Worm (Caenorhabditis elegans) whole organism, L3 larva: ENCODE data around the gene Y116A8C.40.

Experiments
- R02D3.7 ChIP-seq: fragments of 150-350 bp; optimal IDR thresholded peaks from 2 replicates; lab custom pipeline; 2014; ENCODE audit warnings: missing biosample characterization, missing genetic modification characterization
- ZK546.5 ChIP-seq: sonication (generic microtip); optimal IDR thresholded peaks from 2 replicates; lab custom pipeline; 2017; ENCODE audit warnings: missing biosample characterization, missing genetic modification characterization
- aly-2 ChIP-seq: fragments of 150-350 bp; optimal IDR thresholded peaks from 2 replicates; lab custom pipeline; 2014; ENCODE audit warnings: missing biosample characterization, missing genetic modification characterization
- ama-1 ChIP-seq: fragments of 150-350 bp; optimal IDR thresholded peaks from 2 replicates; lab custom pipeline; 2018
- ceh-28 ChIP-seq: fragments of 150-350 bp; optimal IDR thresholded peaks from 2 replicates; lab custom pipeline; 2014; ENCODE audit warnings: missing biosample characterization, missing genetic modification reagents, missing genetic modification characterization
- ceh-9 ChIP-seq: sonication (generic microtip); optimal IDR thresholded peaks from 2 replicates; lab custom pipeline; 2018; ENCODE audit warnings: missing biosample characterization, missing genetic modification characterization
- daf-12 ChIP-seq: fragments of 150-350 bp; optimal IDR thresholded peaks from 2 replicates; lab custom pipeline; 2014; ENCODE audit warnings: missing biosample characterization, missing genetic modification reagents, missing genetic modification characterization
- egl-27 ChIP-seq: sonication (generic microtip); optimal IDR thresholded peaks from 4 replicates; lab custom pipeline; 2017; ENCODE audit warnings: missing biosample characterization, missing genetic modification reagents, missing genetic modification characterization
- elt-1 ChIP-seq: fragments of 150-350 bp; optimal IDR thresholded peaks from 2 replicates; lab custom pipeline; 2014; ENCODE audit warnings: missing biosample characterization, missing genetic modification characterization
- elt-2 ChIP-seq: sonication (generic microtip); optimal IDR thresholded peaks from 2 replicates; lab custom pipeline; 2016; ENCODE audit warnings: missing genetic modification reagents, mild to moderate bottlenecking, missing genetic modification characterization, missing compliant biosample characterization
- elt-3 ChIP-seq, 3 experiments: fragments of 150-350 bp in 1 of 3; sonication (generic microtip) in 2 of 3; optimal IDR thresholded peaks; 2 replicates in 2 of 3; 4 replicates in 1 of 3; lab custom pipeline; 2014 to 2017; ENCODE audit warnings: missing biosample characterization in 3 of 3, missing genetic modification characterization in 3 of 3
- fkh-10 ChIP-seq: sonication (generic microtip); optimal IDR thresholded peaks from 2 replicates; lab custom pipeline; 2017; ENCODE audit warnings: missing biosample characterization, missing genetic modification reagents, missing genetic modification characterization
- fkh-2 ChIP-seq: fragments of 150-350 bp; optimal IDR thresholded peaks from 2 replicates; lab custom pipeline; 2014; ENCODE audit warnings: missing biosample characterization, missing genetic modification reagents, missing genetic modification characterization
- fos-1 ChIP-seq: fragments of 150-350 bp; optimal IDR thresholded peaks from 2 replicates; lab custom pipeline; 2014; ENCODE audit warnings: missing biosample characterization, missing genetic modification characterization
- hmg-11 ChIP-seq: sonication (generic microtip); optimal IDR thresholded peaks from 2 replicates; lab custom pipeline; 2016; ENCODE audit warnings: missing genetic modification characterization, missing compliant biosample characterization
- jun-1 ChIP-seq: fragments of 150-350 bp; optimal IDR thresholded peaks from 2 replicates; lab custom pipeline; 2014; ENCODE audit warnings: missing biosample characterization, missing genetic modification reagents, missing genetic modification characterization
- lin-15B ChIP-seq: fragments of 150-350 bp; optimal IDR thresholded peaks from 2 replicates; lab custom pipeline; 2014; ENCODE audit warnings: missing biosample characterization, missing genetic modification characterization
- lin-39 ChIP-seq: fragments of 150-350 bp; optimal IDR thresholded peaks from 2 replicates; lab custom pipeline; 2018; ENCODE audit warnings: missing biosample characterization, missing genetic modification reagents, missing genetic modification characterization
- lsy-12 ChIP-seq: sonication (generic microtip); optimal IDR thresholded peaks from 2 replicates; lab custom pipeline; 2016; ENCODE audit warnings: mild to moderate bottlenecking, missing genetic modification characterization, missing compliant biosample characterization
- mdl-1 ChIP-seq: fragments of 150-350 bp; optimal IDR thresholded peaks from 2 replicates; lab custom pipeline; 2014; ENCODE audit warnings: missing biosample characterization, missing genetic modification characterization
- mml-1 ChIP-seq: fragments of 150-350 bp; sonication (generic microtip); optimal IDR thresholded peaks from 3 replicates; lab custom pipeline; 2014; ENCODE audit warnings: missing biosample characterization, missing genetic modification characterization
- nfya-1 ChIP-seq: sonication (generic microtip); optimal IDR thresholded peaks from 2 replicates; lab custom pipeline; 2017; ENCODE audit warnings: missing genetic modification characterization, mild to moderate bottlenecking, missing compliant biosample characterization, antibody characterized with exemption, moderate library complexity; ENCODE audit not compliant: insufficient read depth
- nhr-11 ChIP-seq: fragments of 150-350 bp; optimal IDR thresholded peaks from 2 replicates; lab custom pipeline; 2014; ENCODE audit warnings: missing biosample characterization, missing genetic modification characterization
- nhr-12 ChIP-seq: fragments of 150-350 bp; optimal IDR thresholded peaks from 2 replicates; lab custom pipeline; 2014; ENCODE audit warnings: missing biosample characterization, missing genetic modification characterization
- nhr-23 ChIP-seq: fragments of 150-350 bp; optimal IDR thresholded peaks from 2 replicates; lab custom pipeline; 2014; ENCODE audit warnings: missing biosample characterization, missing genetic modification reagents, missing genetic modification characterization
- nhr-237 ChIP-seq: fragments of 150-350 bp; optimal IDR thresholded peaks from 2 replicates; lab custom pipeline; 2014; ENCODE audit warnings: missing biosample characterization, missing genetic modification characterization
- nhr-25 ChIP-seq: sonication (generic microtip); optimal IDR thresholded peaks from 2 replicates; lab custom pipeline; 2017; ENCODE audit warnings: missing biosample characterization, missing genetic modification characterization
- nhr-28 ChIP-seq: fragments of 150-350 bp; optimal IDR thresholded peaks from 2 replicates; lab custom pipeline; 2014; ENCODE audit warnings: missing biosample characterization, missing genetic modification characterization
- nhr-43 ChIP-seq: sonication (generic microtip); optimal IDR thresholded peaks from 2 replicates; lab custom pipeline; 2016; ENCODE audit warnings: mild to moderate bottlenecking, missing genetic modification characterization, missing compliant biosample characterization; ENCODE audit not compliant: poor library complexity, severe bottlenecking
- nhr-67 ChIP-seq: fragments of 150-350 bp; optimal IDR thresholded peaks from 2 replicates; lab custom pipeline; 2014; ENCODE audit warnings: missing biosample characterization, missing genetic modification characterization
- pha-4 ChIP-seq: fragments of 150-350 bp; optimal IDR thresholded peaks from 2 replicates; lab custom pipeline; 2014; ENCODE audit warnings: missing biosample characterization, missing genetic modification reagents, missing genetic modification characterization
- snpc-4 ChIP-seq: fragments of 150-350 bp; optimal IDR thresholded peaks from 2 replicates; lab custom pipeline; 2014; ENCODE audit warnings: missing biosample characterization, missing genetic modification characterization
- tbx-2 ChIP-seq: sonication (generic microtip); optimal IDR thresholded peaks from 2 replicates; lab custom pipeline; 2016; ENCODE audit warnings: mild to moderate bottlenecking, missing genetic modification characterization, missing compliant biosample characterization
- unc-62 ChIP-seq: fragments of 150-350 bp; sonication (generic microtip); optimal IDR thresholded peaks from 4 replicates; lab custom pipeline; 2014; ENCODE audit warnings: missing biosample characterization, missing genetic modification reagents, missing genetic modification characterization
- zag-1 ChIP-seq: fragments of 150-350 bp; optimal IDR thresholded peaks from 2 replicates; lab custom pipeline; 2014; ENCODE audit warnings: missing biosample characterization, missing genetic modification characterization
- ztf-4 ChIP-seq: fragments of 150-350 bp; optimal IDR thresholded peaks from 2 replicates; lab custom pipeline; 2014; ENCODE audit warnings: missing biosample characterization, missing genetic modification characterization

The Y116A8C.40 gene

ce11 chrIV:17125967-17126366 lies 24.8 kb downstream of the Y116A8C.40 start:
- TF ChIP-seq egl-27 (tag; lab: Kevin White, UChicago) = no peak
- no peak for TF ChIP-seq snpc-4 (tag; lab: Kevin White, UChicago)
- no peak for TF ChIP-seq fkh-10
- TF ChIP-seq tbx-2 (tag; lab: Kevin White, UChicago) = no peak
- TF ChIP-seq nhr-23 (tag; lab: Kevin White, UChicago) = no peak
- TF ChIP-seq elt-2 = no peak
- TF ChIP-seq aly-2 = no peak
- no peak for TF ChIP-seq ZK546.5 (tag; lab: Kevin White, UChicago)
- no peak for TF ChIP-seq zag-1
- no peak for TF ChIP-seq daf-12 (tag; lab: Kevin White, UChicago)
- no peak for TF ChIP-seq nhr-28 (tag; lab: Kevin White, UChicago)
- TF ChIP-seq mml-1 (tag; lab: Kevin White, UChicago) = no peak
- no peak for TF ChIP-seq unc-62
- TF ChIP-seq, all 47 proteins: peak for 0

ce11 chrIV:17121058-17121773 lies 29.6 kb downstream of the Y116A8C.40 start:
- TF ChIP-seq elt-3 (tag; optimal IDR thresholded peaks at IDR 0.05; lab: Kevin White, UChicago) (no peak), nfya-1 (peak; percentile 24), daf-12 (tag; lab: Kevin White, UChicago) (no peak)
- TF ChIP-seq, all 47 proteins: peak for 1

- TF ChIP-seq hmg-11 (tag; lab: Kevin White, UChicago) (peak; percentile 22), ceh-28 (tag; lab: Kevin White, UChicago) (no peak), egl-27 (tag; lab: Kevin White, UChicago) (no peak), nhr-28 (tag; lab: Kevin White, UChicago) (no peak), lsy-12 (tag; lab: Kevin White, UChicago) (no peak), snpc-4 (tag; lab: Kevin White, UChicago) (no peak), fkh-2 (tag; lab: Kevin White, UChicago) (no peak), nfya-1 (no peak), mml-1 (tag; lab: Kevin White, UChicago) (no peak), fos-1 (no peak), ztf-4 (tag; lab: Kevin White, UChicago) (no peak), ama-1 (peak; percentile 19), pha-4 (no peak), nhr-11 (tag; lab: Kevin White, UChicago) (no peak), daf-12 (tag; lab: Kevin White, UChicago) (no peak), jun-1 (tag; lab: Kevin White, UChicago) (no peak), nhr-12 (tag; lab: Kevin White, UChicago) (no peak)
- TF ChIP-seq, all 47 proteins: peak for 2
Observed at ce11 chrIV:17118987-17119732, 31.6 kb downstream of the Y116A8C.40 start, which contains the start of gene itsn-1. Gene itsn-1 (plus strand): TSS chrIV:17119682.

DNA sequence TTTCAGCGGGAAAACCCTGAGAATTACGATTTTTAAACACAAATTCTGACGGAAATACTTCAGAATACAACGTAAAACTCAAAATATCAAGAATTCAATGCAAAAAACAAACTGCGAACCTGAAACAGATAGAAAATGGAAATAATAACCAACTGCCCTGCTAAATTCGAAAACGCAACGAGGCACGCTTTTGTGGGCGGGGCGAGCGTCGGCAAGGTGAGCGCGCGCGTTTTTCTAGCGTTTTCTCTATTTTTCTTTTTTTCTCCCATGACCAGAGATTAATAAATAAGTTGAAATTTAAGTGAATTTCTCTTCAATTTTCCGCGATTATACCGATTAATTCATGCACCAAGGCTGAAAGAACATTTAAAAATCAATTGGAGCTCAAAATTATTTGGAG lies 32.2 kb downstream of the Y116A8C.40 start, which contains the start of gene uaf-2:
TSS of gene uaf-2 (minus strand) at position 183 of the 400 bp plus-strand sequence.
- TF ChIP-seq zag-1 (no peak), ztf-4 (tag; lab: Kevin White, UChicago) (no peak), nhr-43 (tag; lab: Kevin White, UChicago) (peak; percentile 47), pha-4 (peak; percentile 61), elt-2 (peak; percentile 1), egl-27 (tag; lab: Kevin White, UChicago) (no peak), nfya-1 (peak; percentile 56), lin-39 (tag; lab: Kevin White, UChicago) (peak; percentile 32), hmg-11 (tag; lab: Kevin White, UChicago) (peak; percentile 80), lin-15B (tag; lab: Kevin White, UChicago) (peak; percentile 3), nhr-237 (no peak), nhr-23 (tag; lab: Kevin White, UChicago) (peak; percentile 52)
- TF ChIP-seq, all 47 proteins: peak for 8

DNA sequence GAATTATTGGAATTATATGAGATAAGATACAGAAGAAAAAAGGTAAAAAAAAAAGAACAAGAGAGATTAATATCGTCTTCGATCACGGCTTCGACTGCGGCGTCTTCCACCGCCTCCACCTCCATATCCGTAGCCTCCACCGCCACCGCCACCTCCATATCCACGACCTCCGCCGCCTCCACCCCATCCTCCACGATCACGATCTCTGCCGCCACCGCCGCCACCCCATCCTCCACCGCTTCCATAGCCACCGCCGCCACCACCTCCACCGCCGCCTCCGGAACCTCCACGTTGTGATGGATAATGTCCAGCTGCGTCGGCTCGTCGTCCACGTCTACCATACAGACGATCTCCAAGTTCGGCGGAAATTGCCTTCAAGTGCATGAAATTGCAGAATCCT lies 34.0 kb downstream of the Y116A8C.40 start:
- TF ChIP-seq nhr-237 (no peak), R02D3.7 (tag; lab: Kevin White, UChicago) (no peak), nhr-28 (tag; lab: Kevin White, UChicago) (no peak), fos-1 (no peak), elt-1 (tag; lab: Kevin White, UChicago) (no peak), nhr-67 (tag; lab: Kevin White, UChicago) (no peak), mdl-1 (tag; lab: Kevin White, UChicago) (no peak), nhr-43 (tag; lab: Kevin White, UChicago) (no peak), nhr-25 (tag; lab: Kevin White, UChicago) (no peak), ceh-9 (tag; lab: Kevin White, UChicago) (no peak)
- TF ChIP-seq, all 47 proteins: peak for 0
